Fruit fly (Drosophila melanogaster) ovary, adult (tissue): ENCODE data around the gene ccb.

Experiments used
- CG17801 ChIP-seq: fragments of 200-800 bp; optimal IDR thresholded peaks from 2 replicates; lab custom pipeline; 2019; ENCODE audit warnings: missing biosample characterization, mild to moderate bottlenecking, missing genetic modification characterization, moderate library complexity; ENCODE audit not compliant: partially characterized antibody

Gene ccb

DNA sequence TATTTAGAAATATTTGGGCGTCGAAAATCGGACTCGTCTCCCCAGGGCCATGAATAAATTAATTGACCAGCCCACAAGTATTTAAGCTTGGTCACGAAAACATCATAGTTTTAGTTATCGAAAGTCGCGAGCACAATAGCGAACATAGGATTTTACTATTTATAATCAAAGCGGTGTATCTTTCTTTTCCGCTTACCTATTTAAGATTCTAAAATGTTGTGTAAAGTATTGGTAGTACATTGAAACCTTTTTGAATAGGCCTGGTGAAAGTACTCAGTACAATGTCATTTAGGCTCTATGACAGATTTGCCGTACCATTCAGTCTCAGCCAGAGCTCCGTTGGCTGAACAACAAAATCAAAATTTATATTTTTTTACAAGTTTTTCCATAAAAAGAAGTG is at the start of gene ccb:
Gene ccb (plus strand): TSS at position 301 of the 400 bp plus-strand sequence.
- TF ChIP-seq CG17801 (GFP tag; lab: Kevin White, UChicago), result no peak

DNA sequence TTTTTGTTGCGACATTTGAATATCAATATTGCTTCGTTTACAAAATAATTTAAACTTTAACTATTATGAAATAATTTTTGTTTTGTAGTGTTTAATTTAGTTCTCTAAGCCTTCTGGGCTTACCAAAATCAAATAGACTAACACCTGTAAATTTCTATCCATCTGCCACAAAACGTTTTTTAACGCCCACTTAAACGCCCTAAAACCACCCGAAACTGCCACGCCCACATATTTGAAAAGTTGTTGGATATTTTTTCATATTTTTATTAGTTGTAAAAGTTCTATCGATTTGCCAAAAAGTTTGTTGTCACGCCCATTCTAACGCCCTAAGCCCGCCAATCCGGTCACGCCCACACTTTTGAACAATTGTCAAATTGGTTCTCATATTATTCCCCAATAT is 46.1 kb upstream of the ccb start, which contains the start of gene CG45154:
Gene CG45154 (minus strand): TSS at position 101 of the 400 bp plus-strand sequence.
- TF ChIP-seq CG17801 (GFP tag; lab: Kevin White, UChicago), result no peak

- no peak for TF ChIP-seq CG17801 (GFP tag; lab: Kevin White, UChicago)
These were observed 10.2 kb downstream of the ccb start, which contains the start of gene CG1724 for dm6 chrX:21203241-21203640. CG1724 (minus strand) TSS chrX:21203341.

DNA sequence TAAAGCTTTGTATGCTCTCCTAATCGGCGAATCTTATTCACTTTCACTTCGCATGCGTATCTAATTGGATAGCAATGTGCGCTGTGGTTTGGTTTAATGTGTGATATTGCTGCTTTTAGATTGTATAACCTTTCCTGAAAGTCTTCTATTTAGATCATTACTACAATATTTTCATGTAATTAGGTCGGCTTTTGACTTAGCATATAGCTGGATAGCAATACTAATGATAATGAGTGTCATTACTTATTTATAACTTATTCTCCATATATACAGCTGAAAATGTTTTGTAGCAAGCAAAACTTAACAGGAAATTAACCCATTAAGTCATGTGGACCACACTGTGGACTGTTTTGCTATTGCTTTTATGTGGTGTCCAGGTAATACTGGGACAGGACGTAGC is 24.5 kb downstream of the ccb start, which contains the start of gene CG32523:
Gene CG32523 (plus strand): TSS at position 301 of the 400 bp plus-strand sequence.
- TF ChIP-seq CG17801 (GFP tag; lab: Kevin White, UChicago), result no peak

DNA sequence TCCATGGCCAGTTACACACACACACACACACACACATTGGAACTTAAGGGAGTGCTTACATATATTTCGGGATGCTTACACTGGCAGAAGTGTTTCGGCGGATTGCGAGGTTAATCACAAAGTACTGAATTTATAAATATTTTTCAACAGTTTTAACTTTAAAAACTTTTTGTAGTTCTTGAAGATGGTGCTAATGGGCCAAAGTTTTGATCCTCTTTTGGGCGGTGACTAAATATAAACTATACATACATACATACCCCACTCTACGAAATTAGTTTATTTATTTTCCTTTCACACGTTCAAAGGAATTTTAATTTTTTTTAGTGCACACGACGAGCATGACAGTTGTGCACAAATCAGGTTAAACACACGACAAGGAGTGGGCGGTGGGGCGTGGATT is 33.3 kb downstream of the ccb start:
- TF ChIP-seq CG17801 (GFP tag; lab: Kevin White, UChicago), result no peak

DNA sequence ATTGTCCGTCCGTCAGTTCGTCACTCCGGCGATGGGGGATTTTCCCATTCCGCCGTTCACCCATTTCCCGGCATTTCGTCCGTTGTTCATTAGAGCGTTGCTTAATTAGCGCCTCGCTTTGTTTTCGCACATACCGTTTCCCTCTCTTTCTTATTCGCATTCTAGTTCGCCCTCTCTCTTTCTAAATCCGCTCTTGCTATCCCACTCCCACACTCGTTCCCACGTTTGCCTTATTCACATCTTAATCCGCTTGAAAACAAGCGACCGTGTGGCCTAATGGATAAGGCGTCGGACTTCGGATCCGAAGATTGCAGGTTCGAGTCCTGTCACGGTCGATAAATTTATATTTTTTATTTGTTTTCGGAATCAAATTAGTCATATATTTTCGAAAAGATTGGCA is 38.8 kb downstream of the ccb start:
- TF ChIP-seq CG17801 (GFP tag; lab: Kevin White, UChicago), result no peak

DNA sequence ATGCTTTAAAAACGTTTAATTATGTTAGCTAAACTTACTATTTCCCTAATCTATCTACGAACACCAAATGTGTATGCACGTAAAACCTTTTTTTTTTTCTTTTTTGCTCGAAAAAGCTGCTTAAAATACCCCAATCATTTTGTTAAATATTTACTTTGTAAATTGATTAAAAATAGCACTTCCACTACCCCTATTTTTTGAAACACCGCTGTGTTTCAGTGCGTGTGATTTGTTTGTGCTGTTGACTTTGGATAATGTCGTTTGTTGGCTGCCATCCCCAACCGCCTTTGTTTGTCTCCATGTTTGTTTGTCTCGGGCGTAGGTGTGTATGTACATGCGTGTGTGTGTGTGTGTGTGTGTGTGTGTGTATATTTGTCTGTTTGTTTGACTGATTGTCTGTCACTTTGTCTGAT is 48.7 kb downstream of the ccb start:
- no peak for TF ChIP-seq CG17801 (GFP tag; lab: Kevin White, UChicago)
